Fruit fly (Drosophila melanogaster) whole organism, embryonic: ENCODE data around the gene Rrp1.

Experiments
- Blimp-1 ChIP-seq: fragments of 200-800 bp; sonication (Bioruptor generic); optimal IDR thresholded peaks from 3 replicates; lab custom pipeline; 2018; ENCODE audit warnings: missing biosample characterization, missing genetic modification characterization, mild to moderate bottlenecking, moderate library complexity, missing genetic modification reagents
- Bteb2 ChIP-seq: fragments of 200-800 bp; sonication (Bioruptor generic); optimal IDR thresholded peaks from 2 replicates; lab custom pipeline; 2016; ENCODE audit warnings: missing biosample characterization, missing genetic modification characterization
- CG10267 ChIP-seq: fragments of 200-800 bp; sonication (Bioruptor generic); optimal IDR thresholded peaks from 2 replicates; lab custom pipeline; 2018; ENCODE audit warnings: missing biosample characterization, mild to moderate bottlenecking, missing genetic modification characterization, moderate library complexity
- CG10654 ChIP-seq: fragments of 200-800 bp; sonication (Bioruptor generic); optimal IDR thresholded peaks from 2 replicates; lab custom pipeline; 2016; ENCODE audit warnings: missing biosample characterization, missing genetic modification characterization
- CG11695 ChIP-seq: fragments of 200-800 bp; sonication (Bioruptor generic); IDR thresholded peaks from 3 replicates; pipeline ENCODE4 v1.3.6; 2022; ENCODE audit warnings: missing biosample characterization, missing genetic modification characterization
- CG12104 ChIP-seq: fragments of 200-800 bp; sonication (Bioruptor generic); optimal IDR thresholded peaks from 3 replicates; lab custom pipeline; 2016; ENCODE audit warnings: missing biosample characterization, missing genetic modification characterization
- CG13424 ChIP-seq: fragments of 200-800 bp; sonication (Bioruptor generic); optimal IDR thresholded peaks from 2 replicates; lab custom pipeline; 2019; ENCODE audit warnings: missing biosample characterization, mild to moderate bottlenecking, missing genetic modification characterization, moderate library complexity
- CG14667 ChIP-seq: fragments of 200-800 bp; sonication (Bioruptor generic); IDR thresholded peaks from 2 replicates; pipeline ENCODE4 v1.3.6; 2022; ENCODE audit warnings: missing biosample characterization, missing genetic modification characterization
- CG1603 ChIP-seq: fragments of 200-800 bp; sonication (Bioruptor generic); optimal IDR thresholded peaks from 2 replicates; lab custom pipeline; 2019; ENCODE audit warnings: missing biosample characterization, mild to moderate bottlenecking, missing genetic modification characterization, moderate library complexity
- CG16813 ChIP-seq: fragments of 200-800 bp; sonication (Bioruptor generic); IDR thresholded peaks from 3 replicates; pipeline ENCODE4 v1.3.6; 2022; ENCODE audit warnings: missing biosample characterization, missing genetic modification characterization; ENCODE audit not compliant: partially characterized antibody
- CG2202 ChIP-seq: fragments of 200-800 bp; sonication (Bioruptor generic); optimal IDR thresholded peaks from 2 replicates; lab custom pipeline; 2018; ENCODE audit warnings: missing biosample characterization, mild to moderate bottlenecking, missing genetic modification characterization
- CG2712 ChIP-seq: fragments of 200-800 bp; optimal IDR thresholded peaks from 3 replicates; lab custom pipeline; 2019; ENCODE audit warnings: missing biosample characterization, mild to moderate bottlenecking, missing genetic modification characterization, moderate library complexity
- CG31441 ChIP-seq: fragments of 200-800 bp; sonication (Bioruptor generic); IDR thresholded peaks from 2 replicates; pipeline ENCODE4 v1.3.6; 2022; ENCODE audit warnings: missing biosample characterization, missing genetic modification characterization
- CG4360 ChIP-seq: fragments of 200-800 bp; sonication (Bioruptor generic); IDR thresholded peaks from 2 replicates; pipeline ENCODE4 v1.3.6; 2022; ENCODE audit warnings: missing biosample characterization, missing genetic modification characterization
- CG5953 ChIP-seq: fragments of 200-800 bp; sonication (Bioruptor generic); IDR thresholded peaks from 2 replicates; pipeline ENCODE4 v1.3.6; 2022; ENCODE audit warnings: missing biosample characterization, missing genetic modification characterization
- CG6654 ChIP-seq: fragments of 200-800 bp; sonication (Bioruptor generic); optimal IDR thresholded peaks from 2 replicates; lab custom pipeline; 2017; ENCODE audit warnings: missing biosample characterization, mild to moderate bottlenecking, missing genetic modification characterization
- CG6791 ChIP-seq: fragments of 200-800 bp; sonication (Bioruptor generic); IDR thresholded peaks from 3 replicates; pipeline ENCODE4 v1.3.6; 2022; ENCODE audit warnings: missing biosample characterization, missing genetic modification characterization; ENCODE audit not compliant: partially characterized antibody
- CG8359 ChIP-seq: fragments of 200-800 bp; sonication (Bioruptor generic); optimal IDR thresholded peaks from 2 replicates; lab custom pipeline; 2017; ENCODE audit warnings: missing biosample characterization, mild to moderate bottlenecking, missing genetic modification characterization, borderline replicate concordance
- CG8478 ChIP-seq: fragments of >200 bp; optimal IDR thresholded peaks from 2 replicates; lab custom pipeline; 2018
- Dek ChIP-seq: fragments of 200-800 bp; sonication (Bioruptor generic); optimal IDR thresholded peaks from 3 replicates; lab custom pipeline; 2019; ENCODE audit warnings: missing biosample characterization, mild to moderate bottlenecking, missing genetic modification characterization, moderate library complexity
- Dip3 ChIP-seq: fragments of 200-800 bp; sonication (Bioruptor generic); optimal IDR thresholded peaks from 3 replicates; lab custom pipeline; 2016; ENCODE audit warnings: missing biosample characterization, missing genetic modification characterization
- HHEX ChIP-seq: fragments of 200-800 bp; sonication (Bioruptor generic); optimal IDR thresholded peaks from 3 replicates; lab custom pipeline; 2017; ENCODE audit warnings: missing biosample characterization, mild to moderate bottlenecking, missing genetic modification characterization, missing genetic modification reagents
- Max ChIP-seq: fragments of 200-800 bp; sonication (Bioruptor generic); optimal IDR thresholded peaks from 2 replicates; lab custom pipeline; 2016; ENCODE audit warnings: missing biosample characterization, mild to moderate bottlenecking, missing genetic modification characterization
- Med ChIP-seq: fragments of 200-800 bp; sonication (Bioruptor generic); peaks from one replicate; lab custom pipeline; 2016; ENCODE audit warnings: missing biosample characterization, missing genetic modification characterization, mild to moderate bottlenecking, inconsistent platforms, moderate library complexity
- Myb ChIP-seq: fragments of 200-800 bp; sonication (Bioruptor generic); optimal IDR thresholded peaks from 2 replicates; lab custom pipeline; 2016; ENCODE audit warnings: missing biosample characterization, missing genetic modification characterization
- Oli ChIP-seq: fragments of 200-800 bp; sonication (Bioruptor generic); optimal IDR thresholded peaks from 2 replicates; lab custom pipeline; 2018; ENCODE audit warnings: missing biosample characterization, mild to moderate bottlenecking, missing genetic modification characterization, moderate library complexity
- Scr ChIP-seq: fragments of 200-800 bp; sonication (Bioruptor generic); IDR thresholded peaks from 2 replicates; pipeline ENCODE4 v1.3.6; 2022; ENCODE audit warnings: missing biosample characterization, missing genetic modification characterization; ENCODE audit not compliant: partially characterized antibody
- Tbp ChIP-seq: fragments of >200 bp; optimal IDR thresholded peaks from 2 replicates; lab custom pipeline; 2018; ENCODE audit warnings: missing biosample characterization, missing genetic modification characterization
- Trl ChIP-seq, 3 experiments: fragments of >200 bp in 2 of 3; fragments of 200-800 bp in 1 of 3; sonication (Bioruptor generic) in 1 of 3; optimal IDR thresholded peaks; 2 replicates in 1 of 3; 3 replicates in 2 of 3; lab custom pipeline; 2016 to 2017; ENCODE audit warnings: missing biosample characterization in 1 of 3, missing genetic modification characterization in 1 of 3
- ase ChIP-seq: fragments of 200-800 bp; sonication (Bioruptor generic); IDR thresholded peaks from 3 replicates; pipeline ENCODE4 v1.3.6; 2022; ENCODE audit warnings: missing biosample characterization, missing genetic modification characterization
- cad ChIP-seq: fragments of >200 bp; optimal IDR thresholded peaks from 2 replicates; lab custom pipeline; 2017; ENCODE audit warnings: missing biosample characterization, missing genetic modification characterization
- cg ChIP-seq: fragments of 200-800 bp; sonication (Bioruptor generic); optimal IDR thresholded peaks from 3 replicates; lab custom pipeline; 2019; ENCODE audit warnings: missing biosample characterization, mild to moderate bottlenecking, missing genetic modification characterization, moderate library complexity
- chinmo ChIP-seq: fragments of 200-800 bp; sonication (Bioruptor generic); IDR thresholded peaks from 4 replicates; pipeline ENCODE4 v1.3.6; 2022; ENCODE audit warnings: missing biosample characterization, missing genetic modification characterization; ENCODE audit not compliant: partially characterized antibody
- corto ChIP-seq: fragments of 200-800 bp; sonication (Bioruptor generic); optimal IDR thresholded peaks from 2 replicates; lab custom pipeline; 2016; ENCODE audit warnings: missing biosample characterization, mild to moderate bottlenecking, missing genetic modification characterization, moderate library complexity
- crol ChIP-seq: fragments of 200-800 bp; sonication (Bioruptor generic); IDR thresholded peaks from 2 replicates; pipeline ENCODE4 v1.3.6; 2022; ENCODE audit warnings: missing biosample characterization, missing genetic modification characterization
- disco-r ChIP-seq: fragments of 200-800 bp; sonication (Bioruptor generic); optimal IDR thresholded peaks from 2 replicates; lab custom pipeline; 2016; ENCODE audit warnings: missing biosample characterization, missing genetic modification characterization
- gfzf ChIP-seq: fragments of 200-800 bp; sonication (Bioruptor generic); optimal IDR thresholded peaks from 2 replicates; lab custom pipeline; 2016; ENCODE audit warnings: missing biosample characterization, mild to moderate bottlenecking, missing genetic modification characterization, moderate library complexity
- grau ChIP-seq: fragments of 200-800 bp; optimal IDR thresholded peaks from 3 replicates; lab custom pipeline; 2019; ENCODE audit warnings: missing biosample characterization, mild to moderate bottlenecking, missing genetic modification characterization, moderate library complexity
- gt ChIP-seq: fragments of 200-800 bp; sonication (Bioruptor generic); IDR thresholded peaks from 2 replicates; pipeline ENCODE4 v1.3.6; 2022; ENCODE audit warnings: missing biosample characterization, missing genetic modification characterization
- ken ChIP-seq: fragments of 200-800 bp; sonication (Bioruptor generic); IDR thresholded peaks from 3 replicates; pipeline ENCODE4 v1.3.6; 2022; ENCODE audit warnings: missing biosample characterization, missing genetic modification characterization
- knrl ChIP-seq: fragments of 200-800 bp; sonication (Bioruptor generic); IDR thresholded peaks from 3 replicates; pipeline ENCODE4 v1.3.6; 2022; ENCODE audit warnings: missing biosample characterization, missing genetic modification characterization; ENCODE audit not compliant: partially characterized antibody
- mirr ChIP-seq: fragments of 200-800 bp; sonication (Bioruptor generic); optimal IDR thresholded peaks from 3 replicates; lab custom pipeline; 2018; ENCODE audit warnings: missing biosample characterization, mild to moderate bottlenecking, missing genetic modification characterization
- nerfin-1 ChIP-seq: fragments of 200-800 bp; sonication (Bioruptor generic); optimal IDR thresholded peaks from 3 replicates; lab custom pipeline; 2019; ENCODE audit warnings: missing biosample characterization, mild to moderate bottlenecking, missing genetic modification characterization, moderate library complexity
- stwl ChIP-seq: fragments of 200-800 bp; sonication (Bioruptor generic); optimal IDR thresholded peaks from 3 replicates; lab custom pipeline; 2018; ENCODE audit warnings: missing biosample characterization, mild to moderate bottlenecking, missing genetic modification characterization, moderate library complexity
- tap ChIP-seq: fragments of 200-800 bp; optimal IDR thresholded peaks from 3 replicates; lab custom pipeline; 2019; ENCODE audit warnings: missing biosample characterization, mild to moderate bottlenecking, missing genetic modification characterization, moderate library complexity
- tll ChIP-seq, 2 experiments: fragments of 200-800 bp in 1 of 2; fragments of >200 bp in 1 of 2; sonication (Bioruptor generic) in 1 of 2; optimal IDR thresholded peaks; 2 replicates each; lab custom pipeline; 2017 to 2019; ENCODE audit warnings: missing biosample characterization in 2 of 2, missing genetic modification characterization in 2 of 2, mild to moderate bottlenecking in 1 of 2, moderate library complexity in 1 of 2
- yki ChIP-seq: fragments of >200 bp; optimal IDR thresholded peaks from 3 replicates; lab custom pipeline; 2018

The Rrp1 gene

DNA sequence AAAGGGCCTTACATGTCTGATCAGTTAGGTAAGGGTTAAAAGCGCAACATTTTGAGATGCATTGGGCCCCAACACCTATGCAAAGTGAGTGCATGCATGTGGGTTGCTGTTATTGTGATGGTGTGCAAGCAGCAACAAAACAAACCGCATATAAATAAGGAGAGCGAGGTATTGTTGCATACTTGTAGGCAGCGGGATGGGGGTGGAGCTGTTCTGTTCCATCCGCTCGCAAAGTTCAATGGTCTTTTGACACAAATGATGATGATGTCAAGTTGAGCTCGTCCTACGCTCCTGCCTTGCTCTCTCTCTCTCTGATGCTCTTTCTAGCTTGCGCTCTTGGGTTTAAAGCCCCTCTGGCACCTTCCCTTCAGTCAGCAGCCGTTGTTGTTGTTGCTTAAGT lies 16.6 kb downstream of the Rrp1 start:
- TF ChIP-seq nerfin-1 (tag; lab: Kevin White, UChicago) = no peak
- no peak for TF ChIP-seq HHEX (GFP tag; lab: Kevin White, UChicago)
- TF ChIP-seq cad = no peak
- TF ChIP-seq corto (GFP tag; lab: Kevin White, UChicago) = no peak
- TF ChIP-seq Trl (optimal IDR thresholded peaks at IDR 0.05; lab: Kevin White, UChicago) = peak; percentile 45 to 55
- no peak for TF ChIP-seq Trl (GFP tag; optimal IDR thresholded peaks at IDR 0.05; lab: Kevin White, UChicago)
- TF ChIP-seq cg (GFP tag; lab: Kevin White, UChicago) = peak; percentile 51
- peak; percentile 3 for TF ChIP-seq Med
- TF ChIP-seq chinmo (GFP tag; lab: Robert Waterston, UW) = peak; percentile 33; the same call in 1 of the 4 replicates
- no peak for TF ChIP-seq Bteb2
- TF ChIP-seq CG6654 (GFP tag; lab: Kevin White, UChicago) = peak; percentile 82
- TF ChIP-seq CG8478 (lab: Kevin White, UChicago) = peak; percentile 19
- TF ChIP-seq CG4360 (GFP tag; lab: Robert Waterston, UW) = peak; percentile 79
- peak; percentile 27; the same call in 1 of the 2 replicates for TF ChIP-seq crol

DNA sequence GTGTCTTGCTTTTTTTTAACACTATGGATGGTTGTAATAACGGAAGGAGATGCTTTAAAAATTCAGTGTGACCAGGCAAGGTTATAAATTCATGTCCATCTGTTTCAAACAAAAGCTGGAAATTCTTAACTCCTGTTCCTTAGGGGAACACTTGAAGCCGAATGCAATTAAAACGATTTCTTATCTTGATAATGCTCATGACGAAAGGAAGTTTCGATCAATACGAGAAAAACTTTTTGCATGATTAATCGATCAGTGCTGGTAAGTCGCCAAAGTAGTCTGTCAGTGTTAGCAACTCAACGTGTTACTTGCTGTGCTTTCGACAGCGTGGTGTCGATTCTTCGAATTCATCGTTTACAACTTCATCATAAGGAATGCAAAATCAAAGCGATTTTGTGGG lies 17.8 kb downstream of the Rrp1 start, which contains the start of gene Rbp9:
Gene Rbp9, plus strand, starts transcription at position 291 of the 400 bp plus-strand sequence.
- TF ChIP-seq Myb = peak; percentile 7
- TF ChIP-seq CG8359 (GFP tag; lab: Kevin White, UChicago) = no peak
- peak; percentile 43 for TF ChIP-seq CG1603
- no peak for TF ChIP-seq Max (GFP tag; lab: Kevin White, UChicago)
- TF ChIP-seq CG6791 (GFP tag; lab: Robert Waterston, UW) = no peak
- peak; percentile 41 for TF ChIP-seq CG10267 (tag; lab: Kevin White, UChicago)
- no peak for TF ChIP-seq Oli (tag; lab: Kevin White, UChicago)
- no peak for TF ChIP-seq ase (GFP tag; lab: Robert Waterston, UW)
- TF ChIP-seq stwl (tag; lab: Kevin White, UChicago) = peak; percentile 92
- no peak for TF ChIP-seq tap (tag; lab: Kevin White, UChicago)
- TF ChIP-seq Blimp-1 = no peak
- no peak for TF ChIP-seq CG12104 (GFP tag; lab: Kevin White, UChicago)
- 0 out of 3 replicates have a peak, but pooled peaks have one; percentile 24 for TF ChIP-seq CG16813
- TF ChIP-seq gfzf (GFP tag; lab: Kevin White, UChicago) = peak; percentile 41
- no peak for TF ChIP-seq mirr (GFP tag; lab: Kevin White, UChicago)

DNA sequence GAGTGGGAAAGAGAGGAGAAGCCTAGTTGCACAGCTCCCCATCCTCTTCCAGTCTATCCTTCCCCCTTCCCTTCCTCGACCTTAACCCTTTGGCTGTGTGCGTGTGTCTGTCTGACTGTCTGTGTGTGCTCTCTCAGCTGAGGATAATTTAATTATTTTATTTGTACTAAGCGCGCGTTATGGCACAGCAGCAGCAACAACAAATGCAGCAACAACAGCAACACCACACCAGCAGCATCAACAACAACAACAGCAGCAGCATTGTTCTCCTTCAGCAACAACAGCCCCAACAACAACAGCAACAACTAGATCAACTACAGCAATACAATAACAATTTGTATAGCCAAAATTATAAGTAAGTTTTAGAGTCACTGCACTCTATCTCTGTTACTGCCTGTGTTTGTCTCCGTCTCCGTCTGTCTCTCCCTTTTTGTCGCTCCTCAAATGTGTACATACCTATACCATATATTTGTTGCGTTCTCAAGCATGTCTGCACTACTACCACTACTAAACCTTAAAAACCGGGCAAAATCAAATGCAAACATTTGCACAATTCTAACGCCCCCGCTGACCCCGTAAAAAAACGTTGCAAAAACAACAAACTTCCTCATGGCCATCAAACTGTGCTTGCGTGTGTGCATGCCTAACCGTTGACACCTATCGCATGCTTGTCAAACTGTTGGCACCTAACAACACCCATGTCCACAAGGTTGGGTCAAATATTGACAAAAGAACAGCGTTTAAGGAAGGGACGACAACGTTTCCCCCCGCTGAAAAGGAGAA lies 26.7 kb downstream of the Rrp1 start:
- TF ChIP-seq Dip3 (GFP tag; lab: Kevin White, UChicago) = no peak
- TF ChIP-seq CG14667 (GFP tag; lab: Robert Waterston, UW) = no peak
- no peak for TF ChIP-seq Dek
- no peak for TF ChIP-seq ken
- TF ChIP-seq gt (GFP tag; lab: Robert Waterston, UW) = no peak
- TF ChIP-seq CG11695 (GFP tag; lab: Robert Waterston, UW) = no peak
- TF ChIP-seq CG13424 (tag; lab: Kevin White, UChicago) = no peak
- peak; percentile 95 for TF ChIP-seq cad
- TF ChIP-seq knrl (GFP tag; lab: Robert Waterston, UW) = peak; percentile 40; the same call in 1 of the 3 replicates
- 0 out of 2 replicates have a peak, but pooled peaks have one; percentile 14 for TF ChIP-seq Scr
- no peak for TF ChIP-seq grau (tag; lab: Kevin White, UChicago)
- no peak for TF ChIP-seq CG2202
- no peak for TF ChIP-seq yki (lab: Kevin White, UChicago)
- no peak for TF ChIP-seq CG10654
- TF ChIP-seq disco-r (GFP tag; lab: Kevin White, UChicago) = no peak
- TF ChIP-seq CG5953 = no peak
- TF ChIP-seq CG31441 (GFP tag; lab: Robert Waterston, UW) = no peak
- TF ChIP-seq CG2712 (tag; lab: Kevin White, UChicago) = no peak
- TF ChIP-seq tll (GFP tag; optimal IDR thresholded peaks at IDR 0.05; lab: Kevin White, UChicago) = no peak
- peak; percentile 73 for TF ChIP-seq Tbp (GFP tag; lab: Kevin White, UChicago)
